Worm (Caenorhabditis elegans) whole organism, young adult: Measurements from ENCODE around the gene srw-72.

Experiments
- F22D6.2 ChIP-seq: sonication (generic microtip); optimal IDR thresholded peaks from 2 replicates; lab custom pipeline; 2016; ENCODE audit warnings: mild to moderate bottlenecking, missing genetic modification characterization, missing compliant biosample characterization
- F33H1.4 ChIP-seq: fragments of 200-800 bp; sonication (Bioruptor generic); IDR thresholded peaks from 2 replicates; pipeline ENCODE4 v1.3.6; 2022; ENCODE audit warnings: missing genetic modification reagents, missing genetic modification characterization, missing compliant biosample characterization
- F39B2.1 ChIP-seq: fragments of 200-800 bp; sonication (Bioruptor generic); IDR thresholded peaks from 2 replicates; pipeline ENCODE4 v1.3.6; 2022; ENCODE audit warnings: missing genetic modification reagents, missing genetic modification characterization, missing compliant biosample characterization
- F57C9.4 ChIP-seq: sonication (generic microtip); optimal IDR thresholded peaks from 2 replicates; lab custom pipeline; 2017; ENCODE audit warnings: mild to moderate bottlenecking, missing genetic modification characterization, missing compliant biosample characterization
- K12H6.12 ChIP-seq: fragments of 200-800 bp; sonication (Bioruptor generic); optimal IDR thresholded peaks from 2 replicates; lab custom pipeline; 2018; ENCODE audit warnings: mild to moderate bottlenecking, missing genetic modification characterization, missing compliant biosample characterization
- ZK185.1 ChIP-seq: sonication (generic microtip); optimal IDR thresholded peaks from 2 replicates; lab custom pipeline; 2016; ENCODE audit warnings: mild to moderate bottlenecking, missing genetic modification characterization, missing compliant biosample characterization; ENCODE audit not compliant: poor library complexity, severe bottlenecking
- akir-1 ChIP-seq: fragments of 200-800 bp; sonication (Bioruptor generic); optimal IDR thresholded peaks from 2 replicates; lab custom pipeline; 2018; ENCODE audit warnings: mild to moderate bottlenecking, missing genetic modification characterization, moderate library complexity, missing compliant biosample characterization
- aptf-2 ChIP-seq: fragments of 200-800 bp; sonication (Bioruptor generic); conservative IDR thresholded peaks from 2 replicates; pipeline ENCODE4 v1.3.6; 2022; ENCODE audit warnings: missing genetic modification reagents, missing genetic modification characterization, missing compliant biosample characterization
- athp-1 ChIP-seq: sonication (generic microtip); optimal IDR thresholded peaks from 2 replicates; lab custom pipeline; 2017; ENCODE audit warnings: mild to moderate bottlenecking, missing genetic modification characterization, missing compliant biosample characterization
- attf-5 ChIP-seq: fragments of 200-800 bp; sonication (Bioruptor generic); optimal IDR thresholded peaks from 2 replicates; lab custom pipeline; 2018; ENCODE audit warnings: mild to moderate bottlenecking, missing genetic modification characterization, missing compliant biosample characterization
- bed-2 ChIP-seq: fragments of 200-800 bp; sonication (Bioruptor generic); IDR thresholded peaks from 2 replicates; pipeline ENCODE4 v1.3.6; 2022; ENCODE audit warnings: missing genetic modification reagents, missing genetic modification characterization, missing compliant biosample characterization
- cebp-1 ChIP-seq, 2 experiments: fragments of 200-800 bp in 1 of 2; sonication (Bioruptor generic) in 1 of 2; sonication (generic microtip) in 1 of 2; IDR thresholded peaks in 1 of 2; optimal IDR thresholded peaks in 1 of 2; 2 replicates each; pipeline versions ENCODE4 v1.3.6 to Lab custom; 2017 to 2022; ENCODE audit warnings: missing compliant biosample characterization in 2 of 2, missing genetic modification characterization in 2 of 2, mild to moderate bottlenecking in 1 of 2, missing genetic modification reagents in 1 of 2, moderate library complexity in 1 of 2
- ceh-58 ChIP-seq: fragments of 200-800 bp; sonication (Bioruptor generic); IDR thresholded peaks from 2 replicates; pipeline ENCODE4 v1.3.6; 2022; ENCODE audit warnings: missing genetic modification characterization, missing compliant biosample characterization
- egrh-3 ChIP-seq: fragments of 200-800 bp; sonication (Bioruptor generic); IDR thresholded peaks from 2 replicates; pipeline ENCODE4 v1.3.6; 2022; ENCODE audit warnings: missing genetic modification reagents, missing genetic modification characterization, missing compliant biosample characterization
- ekl-4 ChIP-seq: fragments of 200-800 bp; sonication (Bioruptor generic); IDR thresholded peaks from 2 replicates; pipeline ENCODE4 v1.3.6; 2022; ENCODE audit warnings: missing genetic modification reagents, missing genetic modification characterization, missing compliant biosample characterization
- fkh-3 ChIP-seq: sonication (generic microtip); optimal IDR thresholded peaks from 2 replicates; lab custom pipeline; 2016; ENCODE audit warnings: mild to moderate bottlenecking, missing genetic modification characterization, missing compliant biosample characterization
- him-1 ChIP-seq: sonication (generic microtip); optimal IDR thresholded peaks from 2 replicates; lab custom pipeline; 2016; ENCODE audit warnings: missing genotype, missing genetic modification reagents, missing genetic modification characterization, missing compliant biosample characterization
- hlh-26 ChIP-seq: fragments of 200-800 bp; sonication (Bioruptor generic); conservative IDR thresholded peaks from 2 replicates; pipeline ENCODE4 v1.3.6; 2022; ENCODE audit warnings: missing genetic modification reagents, missing genetic modification characterization, missing compliant biosample characterization
- lag-1 ChIP-seq: fragments of 200-800 bp; sonication (Bioruptor generic); IDR thresholded peaks from 2 replicates; pipeline ENCODE4 v1.3.6; 2022; ENCODE audit warnings: missing genetic modification reagents, missing genetic modification characterization, missing compliant biosample characterization
- let-607 ChIP-seq, 2 experiments: fragments of 200-800 bp in 1 of 2; sonication (Bioruptor generic) in 1 of 2; sonication (generic microtip) in 1 of 2; optimal IDR thresholded peaks; 2 replicates each; lab custom pipeline; 2016 to 2018; ENCODE audit warnings: mild to moderate bottlenecking in 2 of 2, missing compliant biosample characterization in 2 of 2, missing genetic modification characterization in 2 of 2, moderate library complexity in 2 of 2, missing genotype in 1 of 2
- lir-1 ChIP-seq: fragments of 200-800 bp; sonication (Bioruptor generic); conservative IDR thresholded peaks from 2 replicates; pipeline ENCODE4 v1.3.6; 2022; ENCODE audit warnings: missing genetic modification reagents, missing genetic modification characterization, missing compliant biosample characterization
- madf-6 ChIP-seq: fragments of 200-800 bp; sonication (Bioruptor generic); IDR thresholded peaks from 2 replicates; pipeline ENCODE4 v1.3.6; 2022; ENCODE audit warnings: missing genetic modification reagents, missing genetic modification characterization, missing compliant biosample characterization
- madf-8 ChIP-seq: fragments of 200-800 bp; sonication (Bioruptor generic); conservative IDR thresholded peaks from 2 replicates; pipeline ENCODE4 v1.3.6; 2022; ENCODE audit warnings: missing genetic modification reagents, missing genetic modification characterization, missing compliant biosample characterization
- mxl-1 ChIP-seq: sonication (generic microtip); optimal IDR thresholded peaks from 2 replicates; lab custom pipeline; 2016; ENCODE audit warnings: missing genetic modification characterization, missing compliant biosample characterization
- nhr-179 ChIP-seq: sonication (generic microtip); optimal IDR thresholded peaks from 2 replicates; lab custom pipeline; 2016; ENCODE audit warnings: mild to moderate bottlenecking, missing genetic modification characterization, missing compliant biosample characterization
- nhr-27 ChIP-seq: fragments of 200-800 bp; sonication (Bioruptor generic); optimal IDR thresholded peaks from 2 replicates; lab custom pipeline; 2018; ENCODE audit warnings: mild to moderate bottlenecking, missing genetic modification characterization, moderate library complexity, missing compliant biosample characterization
- nhr-90 ChIP-seq: sonication (generic microtip); optimal IDR thresholded peaks from 2 replicates; lab custom pipeline; 2016; ENCODE audit warnings: missing genotype, mild to moderate bottlenecking, missing genetic modification characterization, missing compliant biosample characterization
- rpc-1 ChIP-seq, 2 experiments: fragments of 150-350 bp in 1 of 2; sonication (generic microtip) in 1 of 2; optimal IDR thresholded peaks; 2 replicates each; lab custom pipeline; 2014 to 2018; ENCODE audit warnings: missing biosample characterization in 1 of 2, missing genetic modification characterization in 1 of 2, missing genetic modification reagents in 1 of 2, missing genotype in 1 of 2
- snpc-1.1 ChIP-seq: sonication (generic microtip); optimal IDR thresholded peaks from 2 replicates; lab custom pipeline; 2017; ENCODE audit warnings: missing genetic modification characterization, mild to moderate bottlenecking, missing compliant biosample characterization, antibody characterized with exemption, moderate library complexity, missing genotype, missing genetic modification reagents; ENCODE audit not compliant: insufficient read depth
- snpc-1.3 ChIP-seq: sonication (generic microtip); optimal IDR thresholded peaks from 2 replicates; lab custom pipeline; 2017; ENCODE audit warnings: missing genetic modification characterization, mild to moderate bottlenecking, missing compliant biosample characterization, antibody characterized with exemption, moderate library complexity, missing genotype, missing genetic modification reagents; ENCODE audit not compliant: insufficient read depth
- tbp1 ChIP-seq: fragments of 200-800 bp; sonication (Bioruptor generic); optimal IDR thresholded peaks from 2 replicates; lab custom pipeline; 2018; ENCODE audit warnings: mild to moderate bottlenecking, missing genetic modification characterization, missing compliant biosample characterization
- ztf-28 ChIP-seq: fragments of 200-800 bp; sonication (Bioruptor generic); IDR thresholded peaks from 2 replicates; pipeline ENCODE4 v1.3.6; 2022; ENCODE audit warnings: missing genetic modification reagents, missing genetic modification characterization, missing compliant biosample characterization

The srw-72 gene

ce11 chrV:17436492-17436891, 30.4 kb upstream of the srw-72 start, which contains the start of gene F20E11.18 (continued):
- TF ChIP-seq aptf-2 (GFP tag; lab: Robert Waterston, UW) (no peak), egrh-3 (GFP tag; lab: Robert Waterston, UW) (no peak)

DNA sequence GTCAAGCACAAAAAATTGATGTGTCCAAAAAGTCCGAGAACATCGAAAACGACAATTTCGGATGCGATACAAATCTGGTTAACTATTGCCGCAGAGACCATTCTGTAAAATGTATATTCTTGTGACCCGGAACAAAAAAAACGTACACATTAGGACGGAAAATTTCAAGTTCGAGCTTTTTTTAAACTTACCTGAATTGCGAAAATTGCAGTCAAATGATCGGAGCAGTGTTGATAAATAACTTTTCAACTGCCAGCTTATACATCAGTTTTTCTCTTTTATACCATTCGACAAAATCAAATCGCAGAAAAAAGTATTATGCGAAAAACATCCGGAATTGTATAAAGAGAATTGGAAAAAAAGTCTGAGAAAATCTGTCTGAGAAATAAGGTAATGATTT, 28.5 kb upstream of the srw-72 start, which contains the start of gene srsx-2:
TSS of gene srsx-2 (minus strand) at position 101 of the 400 bp plus-strand sequence.
- no peak for TF ChIP-seq him-1
- TF ChIP-seq ceh-58 (GFP tag; lab: Robert Waterston, UW), result no peak
- TF ChIP-seq hlh-26, result no peak
- TF ChIP-seq bed-2, result no peak
- no peak for TF ChIP-seq nhr-27
- TF ChIP-seq F33H1.4 (GFP tag; lab: Robert Waterston, UW), result no peak

- TF ChIP-seq F39B2.1 (GFP tag; lab: Robert Waterston, UW) (no peak), let-607 (tag; optimal IDR thresholded peaks at IDR 0.05; lab: Kevin White, UChicago) (no peak), ZK185.1 (tag; lab: Kevin White, UChicago) (no peak), madf-6 (GFP tag; lab: Robert Waterston, UW) (no peak), attf-5 (GFP tag; lab: Kevin White, UChicago) (no peak), cebp-1 (GFP tag; IDR thresholded peaks at IDR 0.05; lab: Robert Waterston, UW) (no peak), cebp-1 (tag; optimal IDR thresholded peaks at IDR 0.05; lab: Kevin White, UChicago) (no peak), him-1 (no peak), K12H6.12 (tag; lab: Kevin White, UChicago) (no peak), F57C9.4 (tag; lab: Kevin White, UChicago) (no peak), tbp1 (GFP tag; lab: Kevin White, UChicago) (no peak), nhr-90 (tag; lab: Kevin White, UChicago) (no peak), lag-1 (no peak), madf-8 (GFP tag; lab: Robert Waterston, UW) (no peak), ekl-4 (GFP tag; lab: Robert Waterston, UW) (no peak)
Observed at ce11 chrV:17439406-17439805, 27.4 kb upstream of the srw-72 start, which contains the start of gene srh-154. Gene srh-154, plus strand, starts transcription at chrV:17439706.

DNA sequence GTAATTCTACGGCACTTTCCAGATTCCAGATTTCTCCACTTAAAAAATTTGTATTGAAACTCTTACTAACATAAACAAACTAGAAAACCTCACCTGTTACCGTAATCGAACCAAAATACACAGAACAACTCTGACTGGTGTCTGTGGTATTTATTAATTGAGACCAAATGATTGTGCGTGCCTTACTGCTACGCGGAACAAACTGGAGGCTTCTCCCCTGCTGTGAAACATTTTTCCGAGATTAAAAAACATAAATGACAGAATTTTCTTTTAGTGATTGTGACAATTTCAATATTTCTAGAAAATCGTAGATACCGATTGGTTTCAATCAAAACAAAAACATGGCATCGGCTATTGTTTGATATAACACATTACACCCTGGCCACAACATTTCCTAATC, 17.0 kb upstream of the srw-72 start:
- TF ChIP-seq snpc-1.1, result no peak
- no peak for TF ChIP-seq snpc-1.3 (tag; lab: Kevin White, UChicago)
- no peak for TF ChIP-seq cebp-1 (GFP tag; IDR thresholded peaks at IDR 0.05; lab: Robert Waterston, UW)
- no peak for TF ChIP-seq cebp-1 (tag; optimal IDR thresholded peaks at IDR 0.05; lab: Kevin White, UChicago)
- TF ChIP-seq F22D6.2 (tag; lab: Kevin White, UChicago), result no peak
- no peak for TF ChIP-seq athp-1 (tag; lab: Kevin White, UChicago)
- no peak for TF ChIP-seq nhr-179 (tag; lab: Kevin White, UChicago)
- TF ChIP-seq fkh-3 (tag; lab: Kevin White, UChicago), result no peak
- TF ChIP-seq rpc-1 (optimal IDR thresholded peaks at IDR 0.05; lab: Kevin White, UChicago), result no peak
- no peak for TF ChIP-seq rpc-1 (tag; optimal IDR thresholded peaks at IDR 0.05; lab: Kevin White, UChicago)
- no peak for TF ChIP-seq ztf-28
- no peak for TF ChIP-seq ceh-58 (GFP tag; lab: Robert Waterston, UW)
- TF ChIP-seq akir-1, result no peak
- no peak for TF ChIP-seq lir-1
- TF ChIP-seq madf-6 (GFP tag; lab: Robert Waterston, UW), result no peak
- TF ChIP-seq mxl-1 (tag; lab: Kevin White, UChicago), result no peak
